Fruit fly (Drosophila melanogaster): Measurements from ENCODE around the gene CG45263.

dm6 chr3R:8512922-8513321, 35.5 kb upstream of the CG45263 start, which contains the start of gene Or85c:
- TF ChIP-seq dpn (GFP tag; optimal IDR thresholded peaks at IDR 0.05), result no peak
- no peak for TF ChIP-seq CG1603 (tag; optimal IDR thresholded peaks at IDR 0.05)
- no peak for TF ChIP-seq sisA (GFP tag; IDR thresholded peaks at IDR 0.05)
- TF ChIP-seq B-H1 (GFP tag; IDR thresholded peaks at IDR 0.05), result no peak
- no peak for TF ChIP-seq Neu2 (GFP tag; optimal IDR thresholded peaks at IDR 0.05; ENCODE audit: borderline replicate concordance)
- no peak for TF ChIP-seq Six4 (GFP tag; optimal IDR thresholded peaks at IDR 0.05)
- TF ChIP-seq CG12744 (GFP tag; optimal IDR thresholded peaks at IDR 0.05), result no peak
- no peak for TF ChIP-seq Bgb (GFP tag; IDR thresholded peaks at IDR 0.05; ENCODE audit: partially characterized antibody)
- TF ChIP-seq Camta (GFP tag; optimal IDR thresholded peaks at IDR 0.05), result no peak
- TF ChIP-seq z (GFP tag; IDR thresholded peaks at IDR 0.05), result no peak
- TF ChIP-seq CG13296 (GFP tag; optimal IDR thresholded peaks at IDR 0.05), result no peak

All from whole organism, embryonic.